Worm (Caenorhabditis elegans) whole organism, early embryonic: Measurements from ENCODE around the gene hpo-26.

ENCODE experiments used
- B0310.2 ChIP-seq: sonication (generic microtip); optimal IDR thresholded peaks from 2 replicates; lab custom pipeline; 2016; ENCODE audit warnings: mild to moderate bottlenecking, missing genetic modification characterization, missing compliant biosample characterization
- F13C5.2 ChIP-seq: sonication (generic microtip); optimal IDR thresholded peaks from 2 replicates; lab custom pipeline; 2017; ENCODE audit warnings: mild to moderate bottlenecking, missing genetic modification characterization, inconsistent platforms, missing compliant biosample characterization
- aly-1 ChIP-seq: sonication (generic microtip); optimal IDR thresholded peaks from 2 replicates; lab custom pipeline; 2016; ENCODE audit warnings: missing genetic modification characterization, missing compliant biosample characterization
- ama-1 ChIP-seq: fragments of 150-350 bp; optimal IDR thresholded peaks from 2 replicates; lab custom pipeline; 2014
- ceh-13 ChIP-seq: fragments of 200-800 bp; sonication (Bioruptor generic); optimal IDR thresholded peaks from 2 replicates; lab custom pipeline; 2018; ENCODE audit warnings: mild to moderate bottlenecking, missing genetic modification characterization, missing compliant biosample characterization
- ceh-36 ChIP-seq: sonication (generic microtip); optimal IDR thresholded peaks from 2 replicates; lab custom pipeline; 2016; ENCODE audit warnings: missing genetic modification characterization, inconsistent platforms, missing compliant biosample characterization
- ets-7 ChIP-seq: sonication (generic microtip); optimal IDR thresholded peaks from 2 replicates; lab custom pipeline; 2016; ENCODE audit warnings: missing genotype, missing genetic modification characterization, missing compliant biosample characterization
- flt-1 ChIP-seq: fragments of 200-800 bp; sonication (Bioruptor generic); IDR thresholded peaks from 2 replicates; pipeline ENCODE4 v1.3.6; 2022; ENCODE audit warnings: missing genetic modification characterization, missing compliant biosample characterization
- hmbx-1 ChIP-seq: sonication (generic microtip); optimal IDR thresholded peaks from 2 replicates; lab custom pipeline; 2016; ENCODE audit warnings: mild to moderate bottlenecking, missing genetic modification characterization, missing compliant biosample characterization
- hmg-4 ChIP-seq: fragments of 200-800 bp; sonication (Bioruptor generic); optimal IDR thresholded peaks from 2 replicates; lab custom pipeline; 2018; ENCODE audit warnings: mild to moderate bottlenecking, missing genetic modification characterization, missing compliant biosample characterization
- hnd-1 ChIP-seq: sonication (generic microtip); optimal IDR thresholded peaks from 2 replicates; lab custom pipeline; 2016; ENCODE audit warnings: missing genetic modification characterization, missing compliant biosample characterization
- pes-1 ChIP-seq: fragments of 200-800 bp; sonication (Bioruptor generic); IDR thresholded peaks from 2 replicates; pipeline ENCODE4 v1.3.6; 2022; ENCODE audit warnings: missing genetic modification reagents, missing genetic modification characterization, missing compliant biosample characterization
- scrt-1 ChIP-seq: fragments of 200-800 bp; sonication (Bioruptor generic); IDR thresholded peaks from 2 replicates; pipeline ENCODE4 v1.3.6; 2022; ENCODE audit warnings: missing genetic modification characterization, missing compliant biosample characterization
- sea-1 ChIP-seq: fragments of 200-800 bp; sonication (Bioruptor generic); conservative IDR thresholded peaks from 2 replicates; pipeline ENCODE4 v1.3.6; 2022; ENCODE audit warnings: missing genetic modification characterization, missing compliant biosample characterization
- tbx-11 ChIP-seq: fragments of 200-800 bp; sonication (Bioruptor generic); IDR thresholded peaks from 2 replicates; pipeline ENCODE4 v1.3.6; 2022; ENCODE audit warnings: missing genetic modification characterization, missing compliant biosample characterization
- tbx-37 ChIP-seq: fragments of 200-800 bp; sonication (Bioruptor generic); conservative IDR thresholded peaks from 2 replicates; pipeline ENCODE4 v1.3.6; 2022; ENCODE audit warnings: missing genetic modification reagents, missing genetic modification characterization, missing compliant biosample characterization
- tra-4 ChIP-seq: sonication (generic microtip); optimal IDR thresholded peaks from 2 replicates; lab custom pipeline; 2017; ENCODE audit warnings: missing genetic modification characterization, missing compliant biosample characterization

The hpo-26 gene

DNA sequence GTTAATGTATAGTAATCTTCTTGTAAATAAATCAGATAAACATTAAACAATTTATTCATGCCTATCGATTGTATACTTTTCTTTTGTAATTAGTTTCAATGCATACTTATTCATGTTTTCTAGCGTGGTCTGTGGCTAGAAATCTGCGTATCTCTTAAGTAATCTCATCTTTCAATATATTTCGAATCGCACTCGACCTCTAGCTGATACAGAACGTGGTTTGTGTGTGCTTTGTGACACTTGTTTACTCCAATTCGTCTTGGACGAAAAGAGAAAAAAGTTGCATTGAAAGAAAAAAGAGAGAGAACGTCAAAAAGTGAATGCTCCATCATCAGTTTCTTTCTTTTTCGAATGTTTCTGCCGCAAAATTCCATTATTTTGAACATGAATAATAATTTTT, 34.4 kb downstream of the hpo-26 start:
- TF ChIP-seq scrt-1 (GFP tag; lab: Robert Waterston, UW) (no peak), hmg-4 (GFP tag; lab: Kevin White, UChicago) (no peak), B0310.2 (tag; lab: Kevin White, UChicago) (no peak), tra-4 (tag; lab: Kevin White, UChicago) (no peak), tbx-37 (no peak), ets-7 (tag; lab: Kevin White, UChicago) (no peak), ceh-36 (no peak), aly-1 (tag; lab: Kevin White, UChicago) (no peak), pes-1 (GFP tag; lab: Robert Waterston, UW) (no peak)

DNA sequence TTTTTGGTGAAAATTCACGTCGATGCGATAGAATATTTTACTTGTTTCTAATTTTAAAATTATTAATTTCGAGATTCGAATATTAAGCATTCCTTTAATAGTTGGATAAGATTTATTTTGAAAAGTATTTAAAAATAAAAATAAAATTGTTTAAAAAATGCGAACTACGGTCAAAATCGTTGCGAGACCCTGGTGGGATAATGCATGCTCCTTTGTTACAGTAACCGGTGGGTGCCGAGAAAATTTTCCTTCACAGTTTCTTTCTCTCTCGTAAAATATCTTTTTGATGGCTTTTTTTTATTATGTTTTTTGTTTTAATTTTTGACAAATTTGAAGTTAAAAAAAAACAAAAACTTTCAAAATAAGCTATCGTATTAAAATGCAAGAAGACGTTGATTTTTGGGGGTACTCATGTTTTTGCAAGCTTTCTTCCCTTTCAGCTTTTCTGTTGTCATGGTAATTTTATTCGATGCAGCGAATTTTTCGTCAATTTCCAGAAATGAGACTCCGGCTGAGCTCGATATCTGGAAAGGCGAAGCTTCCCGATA, 36.2 kb downstream of the hpo-26 start, which contains the start of gene dgtr-1:
TSS of gene dgtr-1 (plus strand) at position 498 of the 548 bp plus-strand sequence.
- TF ChIP-seq F13C5.2 (tag; lab: Kevin White, UChicago) (no peak), B0310.2 (tag; lab: Kevin White, UChicago) (no peak), flt-1 (GFP tag; lab: Robert Waterston, UW) (no peak), ceh-13 (no peak), tra-4 (tag; lab: Kevin White, UChicago) (no peak), ama-1 (lab: Kevin White, UChicago) (no peak), sea-1 (GFP tag; lab: Robert Waterston, UW) (no peak), hmbx-1 (tag; lab: Kevin White, UChicago) (no peak), hnd-1 (tag; lab: Kevin White, UChicago) (no peak), ets-7 (tag; lab: Kevin White, UChicago) (no peak), aly-1 (tag; lab: Kevin White, UChicago) (no peak), scrt-1 (GFP tag; lab: Robert Waterston, UW) (no peak), pes-1 (GFP tag; lab: Robert Waterston, UW) (no peak), tbx-37 (no peak), hmg-4 (GFP tag; lab: Kevin White, UChicago) (no peak), tbx-11 (no peak), ceh-36 (no peak)

DNA sequence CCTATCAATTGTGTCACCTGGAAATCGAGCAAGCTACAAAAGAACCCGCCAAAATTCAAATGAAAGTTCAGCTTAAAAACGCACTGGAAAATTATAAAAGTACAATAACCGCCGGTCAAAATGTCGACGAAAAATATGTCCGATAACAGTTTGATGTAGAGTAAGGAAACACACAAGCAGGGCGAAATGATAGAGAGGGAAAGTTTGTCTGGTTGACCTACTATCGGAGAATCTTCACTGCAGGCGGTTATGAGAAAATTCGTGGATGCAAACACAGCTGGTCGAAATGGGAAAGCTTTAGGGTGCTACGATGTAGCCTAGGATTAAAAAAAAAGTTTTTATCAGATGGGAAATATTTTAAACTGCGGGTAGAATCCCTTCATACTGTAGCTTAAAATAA, 37.5 kb downstream of the hpo-26 start:
- no peak for TF ChIP-seq sea-1 (GFP tag; lab: Robert Waterston, UW)
- no peak for TF ChIP-seq ets-7 (tag; lab: Kevin White, UChicago)
- no peak for TF ChIP-seq hmg-4 (GFP tag; lab: Kevin White, UChicago)
- TF ChIP-seq aly-1 (tag; lab: Kevin White, UChicago): no peak
- no peak for TF ChIP-seq tbx-11
- TF ChIP-seq pes-1 (GFP tag; lab: Robert Waterston, UW): no peak
- TF ChIP-seq scrt-1 (GFP tag; lab: Robert Waterston, UW): no peak
- TF ChIP-seq B0310.2 (tag; lab: Kevin White, UChicago): no peak
- no peak for TF ChIP-seq flt-1 (GFP tag; lab: Robert Waterston, UW)
- TF ChIP-seq ama-1 (lab: Kevin White, UChicago): no peak
- TF ChIP-seq tra-4 (tag; lab: Kevin White, UChicago): no peak
- TF ChIP-seq ceh-13: no peak
- TF ChIP-seq tbx-37: no peak
- TF ChIP-seq ceh-36: no peak
- TF ChIP-seq hnd-1 (tag; lab: Kevin White, UChicago): no peak
- TF ChIP-seq F13C5.2 (tag; lab: Kevin White, UChicago): no peak

DNA sequence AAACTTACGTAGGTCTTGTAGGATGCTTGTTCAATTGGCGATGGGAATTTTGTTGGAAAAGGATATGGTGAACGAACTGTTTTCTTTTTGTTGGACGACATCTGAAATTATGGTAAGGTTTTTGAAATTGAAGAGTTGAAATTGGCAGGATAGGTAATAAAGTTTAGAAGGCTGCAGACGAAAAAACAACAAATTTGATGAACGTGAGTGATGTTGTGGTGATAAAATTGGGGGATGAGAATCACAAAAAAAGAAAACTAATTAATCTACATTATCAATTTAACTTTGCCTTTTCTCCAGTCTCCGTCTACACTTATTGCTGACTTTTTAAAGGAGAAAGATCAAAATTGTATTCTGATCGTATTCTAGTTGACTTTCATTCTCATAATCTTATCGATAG, 39.0 kb downstream of the hpo-26 start, which contains the start of gene cpt-6:
TSS of gene cpt-6 (minus strand) at position 101 of the 400 bp plus-strand sequence.
- no peak for TF ChIP-seq scrt-1 (GFP tag; lab: Robert Waterston, UW)
- no peak for TF ChIP-seq sea-1 (GFP tag; lab: Robert Waterston, UW)
- no peak for TF ChIP-seq ets-7 (tag; lab: Kevin White, UChicago)
- no peak for TF ChIP-seq hmg-4 (GFP tag; lab: Kevin White, UChicago)
- TF ChIP-seq hmbx-1 (tag; lab: Kevin White, UChicago): no peak
- no peak for TF ChIP-seq B0310.2 (tag; lab: Kevin White, UChicago)
- TF ChIP-seq F13C5.2 (tag; lab: Kevin White, UChicago): no peak
- TF ChIP-seq tbx-11: no peak
- TF ChIP-seq ceh-36: no peak
- TF ChIP-seq ceh-13: no peak
- no peak for TF ChIP-seq hnd-1 (tag; lab: Kevin White, UChicago)
- no peak for TF ChIP-seq ama-1 (lab: Kevin White, UChicago)
- no peak for TF ChIP-seq tra-4 (tag; lab: Kevin White, UChicago)
- no peak for TF ChIP-seq flt-1 (GFP tag; lab: Robert Waterston, UW)
- no peak for TF ChIP-seq aly-1 (tag; lab: Kevin White, UChicago)
- no peak for TF ChIP-seq tbx-37
- no peak for TF ChIP-seq pes-1 (GFP tag; lab: Robert Waterston, UW)

DNA sequence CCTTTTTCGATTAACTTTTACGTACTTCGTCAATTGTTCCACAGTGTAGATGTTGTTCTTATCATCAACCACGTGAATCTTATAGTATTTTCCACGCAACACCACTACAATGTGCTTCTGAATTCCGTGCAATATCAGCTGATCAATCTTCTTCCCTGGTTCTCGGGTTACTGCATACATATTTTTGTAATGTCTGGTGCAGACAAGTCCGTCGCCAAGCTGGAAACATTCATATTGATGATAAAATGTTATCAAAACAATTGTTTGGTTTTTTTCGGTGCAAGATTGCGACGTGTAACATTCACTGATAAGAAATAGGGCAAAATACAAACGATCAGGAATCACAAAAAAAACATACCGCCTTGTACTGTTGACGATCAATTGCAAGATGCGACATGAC, 40.4 kb downstream of the hpo-26 start:
- no peak for TF ChIP-seq ceh-13

DNA sequence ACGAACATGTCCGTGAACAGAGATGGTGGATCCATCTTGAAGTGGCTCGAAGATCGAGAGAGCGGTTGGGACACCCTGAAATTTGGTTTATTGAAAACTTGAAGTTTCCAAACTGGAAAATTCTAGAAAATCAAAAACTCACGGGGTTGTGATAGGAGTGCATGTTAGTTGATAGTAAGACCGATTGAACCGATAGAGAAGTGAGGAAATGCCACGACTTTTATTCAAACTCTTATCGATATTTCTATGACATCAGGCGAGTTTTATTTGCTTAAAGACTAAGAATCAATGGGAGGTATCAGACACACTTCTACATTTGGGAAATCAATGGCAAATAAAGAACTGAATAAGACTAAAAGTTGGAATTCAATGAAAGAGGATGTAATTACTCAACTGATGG, 44.0 kb downstream of the hpo-26 start, which contains the start of gene lec-10:
TSS of gene lec-10 (minus strand) at position 272 of the 400 bp plus-strand sequence.
- no peak for TF ChIP-seq F13C5.2 (tag; lab: Kevin White, UChicago)
- TF ChIP-seq tbx-37: no peak
- no peak for TF ChIP-seq ets-7 (tag; lab: Kevin White, UChicago)
- TF ChIP-seq hmbx-1 (tag; lab: Kevin White, UChicago): no peak
- no peak for TF ChIP-seq hmg-4 (GFP tag; lab: Kevin White, UChicago)
- no peak for TF ChIP-seq scrt-1 (GFP tag; lab: Robert Waterston, UW)
- no peak for TF ChIP-seq aly-1 (tag; lab: Kevin White, UChicago)
- TF ChIP-seq ceh-13: no peak
- TF ChIP-seq ceh-36: no peak
- TF ChIP-seq tbx-11: no peak
- no peak for TF ChIP-seq pes-1 (GFP tag; lab: Robert Waterston, UW)
- TF ChIP-seq flt-1 (GFP tag; lab: Robert Waterston, UW): no peak
- no peak for TF ChIP-seq sea-1 (GFP tag; lab: Robert Waterston, UW)
- TF ChIP-seq tra-4 (tag; lab: Kevin White, UChicago): no peak

DNA sequence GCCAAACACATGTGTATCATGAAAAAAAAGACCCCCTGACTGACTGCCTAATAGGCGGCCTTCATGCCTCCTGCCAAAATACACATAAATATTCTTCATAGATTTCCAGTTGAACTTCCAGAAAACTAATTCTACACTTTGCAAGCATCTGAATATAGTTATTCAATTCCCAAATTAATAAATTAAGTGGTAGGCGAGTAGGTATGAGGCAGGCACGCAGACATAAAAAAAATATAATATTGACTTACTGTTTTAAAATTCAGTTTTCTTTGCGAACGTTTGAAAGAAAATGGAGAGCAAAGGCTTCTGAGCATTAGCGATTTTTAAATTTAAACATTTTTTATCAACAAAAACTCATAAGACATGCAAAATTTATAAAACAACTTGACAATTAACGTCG, 45.0 kb downstream of the hpo-26 start:
- no peak for TF ChIP-seq ama-1 (lab: Kevin White, UChicago)
- TF ChIP-seq tra-4 (tag; lab: Kevin White, UChicago): no peak
- TF ChIP-seq B0310.2 (tag; lab: Kevin White, UChicago): no peak
